Fruit fly (Drosophila melanogaster): ENCODE measurements around the gene Ufd4.
A peak's percentile ranks its signal among the peaks of the same experiment; 100 is the strongest.

Ufd4 gene

dm6 chr2L:10339212-10339721 lies 47.1 kb upstream of the Ufd4 start, which contains the start of gene SamDC (continued):
- TF ChIP-seq fd59A (GFP tag; optimal IDR thresholded peaks at IDR 0.05) (no peak), dac (GFP tag; optimal IDR thresholded peaks at IDR 0.05) (no peak), Eip75B (GFP tag; optimal IDR thresholded peaks at IDR 0.05) (peak; percentile 9), achi (GFP tag; optimal IDR thresholded peaks at IDR 0.05) (peak; percentile 1), Sox102F (GFP tag; optimal IDR thresholded peaks at IDR 0.05) (peak; percentile 8), esn (GFP tag; optimal IDR thresholded peaks at IDR 0.05) (peak; percentile 53)

- TF ChIP-seq Lpt (GFP tag; optimal IDR thresholded peaks at IDR 0.05) (peak; percentile 2), Sox15 (GFP tag; optimal IDR thresholded peaks at IDR 0.05) (no peak), CG11902 (GFP tag; optimal IDR thresholded peaks at IDR 0.05) (no peak), Ets96B (tag; optimal IDR thresholded peaks at IDR 0.05) (peak; percentile 9), salr (GFP tag; optimal IDR thresholded peaks at IDR 0.05) (no peak), Hr38 (GFP tag; optimal IDR thresholded peaks at IDR 0.05) (no peak), esn (GFP tag; optimal IDR thresholded peaks at IDR 0.05) (peak; percentile 67), ss (GFP tag; optimal IDR thresholded peaks at IDR 0.05) (peak in 1 of 2 experiments; percentile 81), fd59A (GFP tag; optimal IDR thresholded peaks at IDR 0.05) (no peak), Sox102F (GFP tag; optimal IDR thresholded peaks at IDR 0.05) (no peak), spab (GFP tag; optimal IDR thresholded peaks at IDR 0.05) (no peak), CG1621 (tag; optimal IDR thresholded peaks at IDR 0.05) (peak; percentile 34), CG10631 (GFP tag; optimal IDR thresholded peaks at IDR 0.05) (no peak), acj6 (GFP tag; optimal IDR thresholded peaks at IDR 0.05) (peak; percentile 27), Gug (GFP tag; IDR thresholded peaks at IDR 0.05) (no peak), CG9139 (GFP tag; optimal IDR thresholded peaks at IDR 0.05) (no peak), CG11762 (GFP tag; optimal IDR thresholded peaks at IDR 0.05; ENCODE audit: insufficient read depth) (no peak), Eip78C (GFP tag) (peak; percentile 85), dac (GFP tag; optimal IDR thresholded peaks at IDR 0.05) (no peak), CG3919 (GFP tag; optimal IDR thresholded peaks at IDR 0.05) (no peak), Eip75B (GFP tag; optimal IDR thresholded peaks at IDR 0.05) (peak; percentile 46), topi (GFP tag; optimal IDR thresholded peaks at IDR 0.05) (peak; percentile 17), dsx (GFP tag; optimal IDR thresholded peaks at IDR 0.05; ENCODE audit: poor library complexity, severe bottlenecking) (peak; percentile 18), fd85E (GFP tag; optimal IDR thresholded peaks at IDR 0.05) (no peak), Hr4 (GFP tag; optimal IDR thresholded peaks at IDR 0.05) (peak; percentile 24), cyc (GFP tag; optimal IDR thresholded peaks at IDR 0.05) (no peak), CG11294 (GFP tag; IDR thresholded peaks at IDR 0.05) (no peak), pdm3 (GFP tag; optimal IDR thresholded peaks at IDR 0.05) (peak; percentile 14), CG6276 (GFP tag; optimal IDR thresholded peaks at IDR 0.05) (no peak), eg (GFP tag; IDR thresholded peaks at IDR 0.05) (no peak), fkh (GFP tag; optimal IDR thresholded peaks at IDR 0.05) (peak; percentile 98), CG7368 (GFP tag; optimal IDR thresholded peaks at IDR 0.05) (no peak), Met (GFP tag; optimal IDR thresholded peaks at IDR 0.05) (peak; percentile 38), CG32006 (GFP tag; optimal IDR thresholded peaks at IDR 0.05) (no peak), CG6163 (GFP tag; IDR thresholded peaks at IDR 0.05) (no peak), CG8119 (GFP tag; IDR thresholded peaks at IDR 0.05) (peak; percentile 58; the same call in 2 of the 3 replicates), Sox14 (GFP tag; optimal IDR thresholded peaks at IDR 0.05) (peak; percentile 66), Ets21C (GFP tag; optimal IDR thresholded peaks at IDR 0.05) (no peak), CG6792 (GFP tag; optimal IDR thresholded peaks at IDR 0.05) (no peak), CG6808 (GFP tag; optimal IDR thresholded peaks at IDR 0.05) (no peak), CG6854 (GFP tag; optimal IDR thresholded peaks at IDR 0.05) (peak; percentile 61), net (GFP tag; optimal IDR thresholded peaks at IDR 0.05) (no peak), Blimp-1 (GFP tag; optimal IDR thresholded peaks at IDR 0.05) (no peak), CG15336 (GFP tag; IDR thresholded peaks at IDR 0.05) (peak; percentile 66), CG34406 (GFP tag; optimal IDR thresholded peaks at IDR 0.05) (no peak), CG31627 (GFP tag; optimal IDR thresholded peaks at IDR 0.05) (no peak), CG3032 (tag; optimal IDR thresholded peaks at IDR 0.05) (no peak), vri (GFP tag; optimal IDR thresholded peaks at IDR 0.05) (peak; percentile 98)
These were observed 42.7 kb upstream of the Ufd4 start for dm6 chr2L:10334854-10335277.

Measured in whole organism, prepupa.